Worm (Caenorhabditis elegans) whole organism, L4 larva: Measurements from ENCODE around the gene T24D3.2.
A peak's percentile ranks its signal among the peaks of the same experiment; 100 is the strongest.

Experiments used
- D1046.2 ChIP-seq: fragments of 200-800 bp; sonication (Bioruptor generic); IDR thresholded peaks from 2 replicates; pipeline ENCODE4 v1.3.6; 2022; ENCODE audit warnings: missing genetic modification characterization, missing compliant biosample characterization
- F10B5.3 ChIP-seq: sonication (generic microtip); optimal IDR thresholded peaks from 2 replicates; lab custom pipeline; 2016; ENCODE audit warnings: mild to moderate bottlenecking, missing genetic modification characterization, missing compliant biosample characterization
- F44E2.7 ChIP-seq: fragments of 200-800 bp; sonication (Bioruptor generic); IDR thresholded peaks from 2 replicates; pipeline ENCODE4 v2.1.2; 2022; ENCODE audit warnings: missing genetic modification characterization, missing compliant biosample characterization
- Y105C5A.15 ChIP-seq: fragments of 200-800 bp; sonication (Bioruptor generic); IDR thresholded peaks from 2 replicates; pipeline ENCODE4 v1.3.6; 2022; ENCODE audit warnings: missing genetic modification characterization, missing compliant biosample characterization
- Y75B8A.6 ChIP-seq: fragments of 200-800 bp; sonication (Bioruptor generic); IDR thresholded peaks from 2 replicates; pipeline ENCODE4 v1.3.6; 2022; ENCODE audit warnings: missing genetic modification reagents, missing genetic modification characterization, missing compliant biosample characterization
- aha-1 ChIP-seq: fragments of 150-350 bp; peaks from one replicate; lab custom pipeline; 2014; ENCODE audit warnings: missing biosample characterization, missing genetic modification characterization
- aly-2 ChIP-seq: sonication (generic microtip); optimal IDR thresholded peaks from 2 replicates; lab custom pipeline; 2018; ENCODE audit warnings: missing biosample characterization, missing genetic modification characterization
- arid-1 ChIP-seq: fragments of 200-800 bp; sonication (Bioruptor generic); conservative IDR thresholded peaks from 2 replicates; pipeline ENCODE4 v1.3.6; 2022; ENCODE audit warnings: missing genetic modification reagents, missing genetic modification characterization, missing compliant biosample characterization
- attf-4 ChIP-seq: sonication (generic microtip); optimal IDR thresholded peaks from 3 replicates; lab custom pipeline; 2017; ENCODE audit warnings: missing biosample characterization, missing genetic modification characterization
- ceh-20 ChIP-seq: fragments of 200-800 bp; sonication (Bioruptor generic); IDR thresholded peaks from 2 replicates; pipeline ENCODE4 v1.3.6; 2022; ENCODE audit warnings: missing genetic modification reagents, missing genetic modification characterization, missing compliant biosample characterization
- ceh-32 ChIP-seq: sonication (generic microtip); optimal IDR thresholded peaks from 2 replicates; lab custom pipeline; 2016; ENCODE audit warnings: mild to moderate bottlenecking, missing genetic modification characterization, missing compliant biosample characterization; ENCODE audit not compliant: poor library complexity
- ceh-82 ChIP-seq: sonication (generic microtip); optimal IDR thresholded peaks from 2 replicates; lab custom pipeline; 2017; ENCODE audit warnings: missing biosample characterization, missing genetic modification characterization
- daf-16 ChIP-seq, 3 experiments: sonication (generic microtip); optimal IDR thresholded peaks; 2 replicates each; lab custom pipeline; 2016 to 2017; ENCODE audit warnings: missing genetic modification characterization in 3 of 3, missing genetic modification reagents in 3 of 3, mild to moderate bottlenecking in 2 of 3, missing compliant biosample characterization in 2 of 3, missing biosample characterization in 1 of 3, moderate library complexity in 1 of 3
- dmd-6 ChIP-seq: fragments of 200-800 bp; sonication (Bioruptor generic); IDR thresholded peaks from 2 replicates; pipeline ENCODE4 v1.3.6; 2022; ENCODE audit warnings: missing genetic modification reagents, missing genetic modification characterization, missing compliant biosample characterization
- dve-1 ChIP-seq: sonication (generic microtip); optimal IDR thresholded peaks from 2 replicates; lab custom pipeline; 2017; ENCODE audit warnings: antibody characterized with exemption, mild to moderate bottlenecking, missing genetic modification characterization, missing compliant biosample characterization; ENCODE audit not compliant: insufficient read depth
- egl-27 ChIP-seq: sonication (generic microtip); optimal IDR thresholded peaks from 3 replicates; lab custom pipeline; 2017; ENCODE audit warnings: missing biosample characterization, missing genetic modification reagents, missing genetic modification characterization
- egl-43 ChIP-seq: fragments of 200-800 bp; sonication (Bioruptor generic); IDR thresholded peaks from 2 replicates; pipeline ENCODE4 v1.3.6; 2022; ENCODE audit warnings: missing genetic modification reagents, missing genetic modification characterization, missing compliant biosample characterization
- fkh-10 ChIP-seq: fragments of 150-350 bp; optimal IDR thresholded peaks from 2 replicates; lab custom pipeline; 2014; ENCODE audit warnings: missing biosample characterization, missing genetic modification reagents, missing genetic modification characterization
- fos-1 ChIP-seq: fragments of 150-350 bp; optimal IDR thresholded peaks from 2 replicates; lab custom pipeline; 2014; ENCODE audit warnings: missing biosample characterization, missing genetic modification characterization
- gei-8 ChIP-seq: fragments of 200-800 bp; sonication (Bioruptor generic); optimal IDR thresholded peaks from 2 replicates; lab custom pipeline; 2018; ENCODE audit warnings: mild to moderate bottlenecking, missing genetic modification characterization, missing compliant biosample characterization
- hlh-11 ChIP-seq: fragments of 200-800 bp; sonication (Bioruptor generic); optimal IDR thresholded peaks from 2 replicates; lab custom pipeline; 2018; ENCODE audit warnings: mild to moderate bottlenecking, missing genetic modification characterization, missing compliant biosample characterization
- hlh-30 ChIP-seq: sonication (generic microtip); optimal IDR thresholded peaks from 2 replicates; lab custom pipeline; 2017; ENCODE audit warnings: antibody characterized with exemption, mild to moderate bottlenecking, missing genetic modification characterization, missing compliant biosample characterization; ENCODE audit not compliant: insufficient read depth
- hmg-1.1 ChIP-seq: fragments of 200-800 bp; sonication (Bioruptor generic); IDR thresholded peaks from 2 replicates; pipeline ENCODE4 v1.3.6; 2022; ENCODE audit warnings: missing genetic modification reagents, missing genetic modification characterization, missing compliant biosample characterization
- jun-1 ChIP-seq: fragments of 150-350 bp; optimal IDR thresholded peaks from 2 replicates; lab custom pipeline; 2014; ENCODE audit warnings: missing biosample characterization, missing genetic modification reagents, missing genetic modification characterization
- lin-15B ChIP-seq: fragments of 150-350 bp; sonication (generic microtip); optimal IDR thresholded peaks from 3 replicates; lab custom pipeline; 2014; ENCODE audit warnings: missing biosample characterization, missing genetic modification characterization
- lin-29 ChIP-seq: fragments of 200-800 bp; sonication (Bioruptor generic); IDR thresholded peaks from 2 replicates; pipeline ENCODE4 v1.3.6; 2022; ENCODE audit warnings: missing genetic modification reagents, missing genetic modification characterization, missing compliant biosample characterization
- lin-38 ChIP-seq: fragments of 200-800 bp; sonication (Bioruptor generic); IDR thresholded peaks from 2 replicates; pipeline ENCODE4 v1.3.6; 2022; ENCODE audit warnings: missing genetic modification reagents, missing genetic modification characterization, missing compliant biosample characterization
- lir-3 ChIP-seq: sonication (generic microtip); optimal IDR thresholded peaks from 2 replicates; lab custom pipeline; 2016; ENCODE audit warnings: mild to moderate bottlenecking, missing genetic modification characterization, missing compliant biosample characterization
- lsy-2 ChIP-seq, 2 experiments: fragments of 150-350 bp in 1 of 2; sonication (generic microtip) in 1 of 2; optimal IDR thresholded peaks; 2 replicates each; lab custom pipeline; 2014 to 2017; ENCODE audit warnings: missing biosample characterization in 2 of 2, missing genetic modification characterization in 2 of 2
- madf-9 ChIP-seq: fragments of 200-800 bp; sonication (Bioruptor generic); conservative IDR thresholded peaks from 2 replicates; pipeline ENCODE4 v1.3.6; 2022; ENCODE audit warnings: missing genetic modification reagents, missing genetic modification characterization, missing compliant biosample characterization
- mep-1 ChIP-seq: fragments of 150-350 bp; sonication (generic microtip); optimal IDR thresholded peaks from 3 replicates; lab custom pipeline; 2014; ENCODE audit warnings: missing biosample characterization, missing genetic modification characterization
- mes-2 ChIP-seq: sonication (generic microtip); optimal IDR thresholded peaks from 2 replicates; lab custom pipeline; 2016; ENCODE audit warnings: missing genotype, mild to moderate bottlenecking, missing genetic modification characterization, missing compliant biosample characterization; ENCODE audit not compliant: poor library complexity, severe bottlenecking
- mxl-3 ChIP-seq: fragments of 200-800 bp; sonication (Bioruptor generic); optimal IDR thresholded peaks from 2 replicates; lab custom pipeline; 2018; ENCODE audit warnings: mild to moderate bottlenecking, missing genetic modification characterization, missing compliant biosample characterization
- nhr-28 ChIP-seq: fragments of 150-350 bp; optimal IDR thresholded peaks from 2 replicates; lab custom pipeline; 2014; ENCODE audit warnings: missing biosample characterization, missing genetic modification characterization
- nhr-6 ChIP-seq: fragments of 150-350 bp; optimal IDR thresholded peaks from 2 replicates; lab custom pipeline; 2014; ENCODE audit warnings: missing biosample characterization, missing genetic modification characterization
- nhr-77 ChIP-seq: fragments of 150-350 bp; optimal IDR thresholded peaks from 2 replicates; lab custom pipeline; 2014; ENCODE audit warnings: missing biosample characterization, missing genetic modification characterization
- pha-4 ChIP-seq, 2 experiments: fragments of 150-350 bp in 1 of 2; fragments of 200-800 bp in 1 of 2; sonication (Bioruptor generic) in 1 of 2; IDR thresholded peaks in 1 of 2; optimal IDR thresholded peaks in 1 of 2; 2 replicates each; pipeline versions ENCODE4 v1.3.6 to Lab custom; 2014 to 2022; ENCODE audit warnings: missing genetic modification characterization in 2 of 2, missing genetic modification reagents in 2 of 2, missing biosample characterization in 1 of 2, missing compliant biosample characterization in 1 of 2
- rbr-2 ChIP-seq: sonication (generic microtip); optimal IDR thresholded peaks from 2 replicates; lab custom pipeline; 2016; ENCODE audit warnings: missing genotype, missing genetic modification characterization, missing compliant biosample characterization
- sdz-12 ChIP-seq: fragments of 200-800 bp; sonication (Bioruptor generic); optimal IDR thresholded peaks from 2 replicates; lab custom pipeline; 2018; ENCODE audit warnings: mild to moderate bottlenecking, missing genetic modification characterization, missing compliant biosample characterization
- set-16 ChIP-seq: fragments of 200-800 bp; sonication (Bioruptor generic); IDR thresholded peaks from 2 replicates; pipeline ENCODE4 v1.3.6; 2022; ENCODE audit warnings: missing genetic modification reagents, missing genetic modification characterization, missing compliant biosample characterization
- skn-1 ChIP-seq: fragments of 150-350 bp; optimal IDR thresholded peaks from 2 replicates; lab custom pipeline; 2014; ENCODE audit warnings: missing biosample characterization, missing genetic modification characterization
- spr-3 ChIP-seq: fragments of 200-800 bp; sonication (Bioruptor generic); optimal IDR thresholded peaks from 2 replicates; lab custom pipeline; 2018; ENCODE audit warnings: mild to moderate bottlenecking, missing genetic modification characterization, missing compliant biosample characterization
- tra-1 ChIP-seq: fragments of 200-800 bp; sonication (Bioruptor generic); IDR thresholded peaks from 2 replicates; pipeline ENCODE4 v1.3.6; 2022; ENCODE audit warnings: missing genetic modification reagents, missing genetic modification characterization, missing compliant biosample characterization
- unc-62 ChIP-seq, 3 experiments: fragments of 150-350 bp in 1 of 3; sonication (generic microtip); optimal IDR thresholded peaks in 2 of 3; peaks in 1 of 3; 1 replicate in 1 of 3; 2 replicates in 2 of 3; lab custom pipeline; 2014 to 2017; ENCODE audit warnings: missing biosample characterization in 3 of 3, missing genetic modification characterization in 3 of 3, missing genetic modification reagents in 3 of 3, missing genotype in 1 of 3

The T24D3.2 gene

ce11 chrX:12436486-12436885 lies 11.0 kb downstream of the T24D3.2 start (continued):
- TF ChIP-seq fos-1 (no peak), egl-43 (no peak), mep-1 (tag; lab: Kevin White, UChicago) (peak; percentile 12), F10B5.3 (tag; lab: Kevin White, UChicago) (no peak), skn-1 (no peak), egl-27 (tag; lab: Kevin White, UChicago) (no peak)

DNA sequence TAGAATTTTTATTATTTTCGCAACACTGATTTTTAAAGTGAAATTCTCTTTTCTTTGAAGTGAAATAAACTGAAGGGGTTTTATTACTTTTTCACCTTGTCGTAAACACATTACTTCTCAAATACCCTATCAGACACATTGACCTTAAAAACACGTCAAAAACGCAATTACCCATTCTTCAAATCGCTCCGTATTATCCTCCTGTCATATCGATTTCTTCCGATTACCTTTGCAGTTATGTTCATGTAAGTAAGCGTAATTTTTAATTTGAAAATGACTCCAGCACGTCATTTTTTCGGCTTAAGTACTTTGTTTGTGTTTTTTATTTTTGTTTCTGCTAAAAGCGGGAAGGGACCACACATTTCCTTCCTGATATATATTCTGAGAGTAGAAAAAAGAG lies 12.7 kb downstream of the T24D3.2 start:
- no peak for TF ChIP-seq dmd-6 (GFP tag; lab: Robert Waterston, UW)
- no peak for TF ChIP-seq nhr-6
- no peak for TF ChIP-seq D1046.2 (GFP tag; lab: Robert Waterston, UW)
- TF ChIP-seq ceh-20, result no peak

ce11 chrX:12439998-12440722 lies 14.6 kb downstream of the T24D3.2 start:
- TF ChIP-seq gei-8 (no peak), rbr-2 (peak; percentile 16), lin-29 (no peak), sdz-12 (no peak), hmg-1.1 (GFP tag; lab: Robert Waterston, UW) (peak; percentile 29; the same call in 1 of the 2 replicates), arid-1 (GFP tag; lab: Robert Waterston, UW) (no peak), ceh-82 (tag; lab: Kevin White, UChicago) (no peak), fkh-10 (GFP tag; lab: Kevin White, UChicago) (no peak), unc-62 (GFP tag; optimal IDR thresholded peaks at IDR 0.05 in 1 of 2; lab: Kevin White, UChicago) (peak in 1 of 2 experiments; percentile 55), unc-62 (tag; optimal IDR thresholded peaks at IDR 0.05; lab: Kevin White, UChicago) (no peak), ceh-32 (tag; lab: Kevin White, UChicago) (no peak), lir-3 (tag; lab: Kevin White, UChicago) (no peak), Y75B8A.6 (GFP tag; lab: Robert Waterston, UW) (no peak), set-16 (peak; percentile 71), attf-4 (tag; lab: Kevin White, UChicago) (no peak), Y105C5A.15 (GFP tag; lab: Robert Waterston, UW) (no peak), dmd-6 (GFP tag; lab: Robert Waterston, UW) (0 out of 2 replicates have a peak, but pooled peaks have one; percentile 11), pha-4 (GFP tag; IDR thresholded peaks at IDR 0.05; lab: Robert Waterston, UW) (0 out of 2 replicates have a peak, but pooled peaks have one; percentile 20), pha-4 (tag; optimal IDR thresholded peaks at IDR 0.05; lab: Kevin White, UChicago) (no peak), aha-1 (peak; percentile 83)

ce11 chrX:12444423-12444822 lies 18.9 kb downstream of the T24D3.2 start:
- peak; percentile 8 for TF ChIP-seq nhr-28
- TF ChIP-seq mes-2 (tag; lab: Kevin White, UChicago), result no peak
- TF ChIP-seq tra-1 (GFP tag; lab: Robert Waterston, UW), result no peak
- no peak for TF ChIP-seq F44E2.7 (GFP tag; lab: Robert Waterston, UW)
- peak; percentile 48 for TF ChIP-seq mxl-3 (GFP tag; lab: Kevin White, UChicago)
- TF ChIP-seq hmg-1.1 (GFP tag; lab: Robert Waterston, UW), result peak; percentile 15; the same call in 1 of the 2 replicates
- 0 out of 2 replicates have a peak, but pooled peaks have one; percentile 7 for TF ChIP-seq lin-38 (GFP tag; lab: Robert Waterston, UW)
- no peak for TF ChIP-seq spr-3 (GFP tag; lab: Kevin White, UChicago)
- TF ChIP-seq lin-15B (tag; lab: Kevin White, UChicago), result no peak
- peak; percentile 41 for TF ChIP-seq hlh-11 (tag; lab: Kevin White, UChicago)
- peak; percentile 42 for TF ChIP-seq dve-1 (tag; lab: Kevin White, UChicago)
- TF ChIP-seq nhr-77, result no peak
- TF ChIP-seq aly-2 (tag; lab: Kevin White, UChicago), result no peak
- TF ChIP-seq hlh-30, result peak; percentile 87
- no peak for TF ChIP-seq madf-9 (GFP tag; lab: Robert Waterston, UW)
- TF ChIP-seq lsy-2 (tag; optimal IDR thresholded peaks at IDR 0.05; lab: Kevin White, UChicago), result peak in 1 of 2 experiments; percentile 25
- TF ChIP-seq jun-1 (tag; lab: Kevin White, UChicago), result no peak
- no peak for TF ChIP-seq daf-16 (GFP tag; optimal IDR thresholded peaks at IDR 0.05; lab: Kevin White, UChicago)
- TF ChIP-seq daf-16 (tag; optimal IDR thresholded peaks at IDR 0.05; lab: Kevin White, UChicago), result no peak
